Worm (Caenorhabditis elegans): ENCODE results near the gene eyg-1.

- TF ChIP-seq lin-39 (tag; optimal IDR thresholded peaks at IDR 0.05) (no peak), nhr-77 (tag; optimal IDR thresholded peaks at IDR 0.05) (no peak), R02D3.7 (tag; optimal IDR thresholded peaks at IDR 0.05) (no peak), zag-1 (tag; optimal IDR thresholded peaks at IDR 0.05) (no peak), alr-1 (tag; optimal IDR thresholded peaks at IDR 0.05) (no peak), mdl-1 (tag; optimal IDR thresholded peaks at IDR 0.05) (peak in 1 of 2 experiments; percentile 43), blmp-1 (tag; optimal IDR thresholded peaks at IDR 0.05; ENCODE audit: insufficient read depth) (no peak), ztf-11 (tag; optimal IDR thresholded peaks at IDR 0.05) (no peak), nhr-12 (tag; optimal IDR thresholded peaks at IDR 0.05) (no peak), nhr-6 (tag; optimal IDR thresholded peaks at IDR 0.05) (no peak), nhr-237 (tag; optimal IDR thresholded peaks at IDR 0.05) (no peak), ceh-16 (tag; optimal IDR thresholded peaks at IDR 0.05) (no peak), ceh-82 (tag; optimal IDR thresholded peaks at IDR 0.05) (no peak)
These were observed 36.6 kb downstream of the eyg-1 start for ce11 chrII:9791185-9791584.

Data from whole organism, L2 larva.